Fruit fly (Drosophila melanogaster) whole organism: ENCODE data around the gene CG15539.

Experiments used
- CG8478 ChIP-seq: fragments of >200 bp; optimal IDR thresholded peaks from 2 replicates; lab custom pipeline; 2018; ENCODE audit warnings: inconsistent platforms
- Dll ChIP-seq: fragments of >200 bp; optimal IDR thresholded peaks from 2 replicates; lab custom pipeline; 2017
- EcR ChIP-seq, 2 experiments: fragments of >200 bp; optimal IDR thresholded peaks; 2 replicates each; lab custom pipeline; 2017; ENCODE audit warnings: missing biosample characterization in 2 of 2, missing genetic modification characterization in 2 of 2, missing genetic modification reagents in 2 of 2
- pan ChIP-seq: fragments of >200 bp; optimal IDR thresholded peaks from 2 replicates; lab custom pipeline; 2017
- psq ChIP-seq: fragments of >200 bp; optimal IDR thresholded peaks from 2 replicates; lab custom pipeline; 2017
- usp ChIP-seq: fragments of >200 bp; optimal IDR thresholded peaks from 2 replicates; lab custom pipeline; 2017; ENCODE audit warnings: missing biosample characterization, missing genetic modification characterization, mixed read lengths

The CG15539 gene

DNA sequence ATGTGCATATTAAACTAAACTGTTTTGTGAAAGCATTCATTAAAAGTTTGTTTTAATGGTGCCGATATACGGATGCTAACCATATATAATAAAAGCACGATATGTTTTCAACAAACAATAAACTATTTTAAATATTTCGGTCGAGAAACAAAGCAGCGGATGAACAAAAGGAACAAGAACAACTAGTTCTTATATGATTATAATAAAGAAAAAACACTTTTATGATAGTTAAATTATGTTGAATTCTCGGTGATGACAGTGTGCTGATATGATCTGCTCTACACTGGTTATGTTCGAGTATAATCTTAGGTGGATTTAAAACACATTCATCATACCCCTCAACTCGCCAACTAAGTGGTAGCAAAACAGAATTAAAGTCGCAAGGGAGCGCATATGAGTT lies 29.9 kb upstream of the CG15539 start:
- no peak for TF ChIP-seq Dll (lab: Kevin White, UChicago)
- peak; percentile 19 for TF ChIP-seq pan
- no peak for TF ChIP-seq psq (lab: Kevin White, UChicago)

DNA sequence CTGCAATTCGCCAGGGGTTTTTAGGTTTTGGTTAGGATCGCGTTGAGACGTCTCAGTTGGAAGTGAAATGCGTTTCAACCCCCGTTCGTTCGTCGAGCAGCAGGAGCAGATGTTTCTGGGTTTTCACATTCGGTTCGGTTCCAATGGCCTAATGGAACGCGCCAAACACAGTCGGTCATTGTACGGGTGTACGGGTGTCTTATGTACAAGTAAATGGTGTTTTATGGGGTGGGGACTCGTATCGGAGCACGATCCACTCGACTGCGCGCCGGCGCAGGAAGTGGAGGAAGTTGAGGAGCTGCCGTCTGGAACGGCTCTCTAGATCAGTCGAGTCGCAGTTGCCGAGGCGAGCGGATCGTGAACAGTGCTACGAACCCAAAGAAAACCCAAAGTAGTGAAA lies 29.4 kb upstream of the CG15539 start, which contains the start of gene spdo:
TSS of gene spdo (plus strand) at position 318 of the 400 bp plus-strand sequence.
- TF ChIP-seq EcR (GFP tag; optimal IDR thresholded peaks at IDR 0.05; lab: Kevin White, UChicago): no peak
- no peak for TF ChIP-seq usp (GFP tag; lab: Kevin White, UChicago)
- TF ChIP-seq pan: no peak
- TF ChIP-seq CG8478 (lab: Kevin White, UChicago): no peak

DNA sequence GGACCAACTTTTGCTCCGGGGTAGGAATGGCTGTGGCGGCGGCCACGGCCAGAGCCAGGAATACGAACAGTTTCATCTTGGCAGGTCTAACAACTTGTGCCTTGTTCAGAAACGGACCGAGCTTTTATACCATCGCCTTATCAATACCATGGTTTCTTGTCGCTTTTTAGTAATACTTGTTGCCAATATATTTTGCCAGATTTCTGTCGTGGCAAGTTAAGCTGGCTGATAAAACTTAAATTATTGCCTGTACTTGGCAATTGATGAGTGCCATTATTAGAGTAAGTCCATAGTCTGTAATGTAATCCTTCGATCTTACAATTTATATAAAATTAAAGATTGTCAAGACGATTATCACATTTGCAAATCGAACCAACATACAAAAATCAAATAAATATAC lies 18.0 kb upstream of the CG15539 start, which contains the start of gene Jon99Fii:
TSS of gene Jon99Fii (minus strand) at position 101 of the 400 bp plus-strand sequence.
- TF ChIP-seq Dll (lab: Kevin White, UChicago): no peak
- TF ChIP-seq psq (lab: Kevin White, UChicago): no peak
- TF ChIP-seq pan: no peak
- no peak for TF ChIP-seq CG8478 (lab: Kevin White, UChicago)
- no peak for TF ChIP-seq usp (GFP tag; lab: Kevin White, UChicago)
- TF ChIP-seq EcR (GFP tag; optimal IDR thresholded peaks at IDR 0.05; lab: Kevin White, UChicago): no peak

DNA sequence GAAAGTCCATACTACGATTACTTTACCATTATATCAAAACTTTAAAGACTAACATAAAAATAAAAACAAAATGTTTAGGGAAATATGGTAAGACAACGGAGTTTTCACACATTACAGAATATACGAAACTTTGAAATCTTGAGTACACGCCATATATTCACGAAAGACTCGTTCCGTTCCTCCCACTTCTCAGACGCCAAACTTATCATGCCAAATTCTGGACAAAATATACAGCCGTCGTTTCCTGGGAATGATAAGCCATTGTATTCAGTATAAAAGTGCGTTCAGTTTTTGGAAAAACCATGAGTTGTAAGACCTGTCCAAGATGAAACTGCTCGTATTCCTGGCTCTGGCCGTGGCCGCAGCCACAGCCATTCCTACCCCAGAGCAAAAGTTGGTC lies 17.1 kb upstream of the CG15539 start, which contains the start of gene Jon99Fi:
TSS of gene Jon99Fi (plus strand) at position 301 of the 400 bp plus-strand sequence.
- no peak for TF ChIP-seq usp (GFP tag; lab: Kevin White, UChicago)
- TF ChIP-seq Dll (lab: Kevin White, UChicago): no peak
- no peak for TF ChIP-seq pan
- no peak for TF ChIP-seq psq (lab: Kevin White, UChicago)
- TF ChIP-seq CG8478 (lab: Kevin White, UChicago): no peak

DNA sequence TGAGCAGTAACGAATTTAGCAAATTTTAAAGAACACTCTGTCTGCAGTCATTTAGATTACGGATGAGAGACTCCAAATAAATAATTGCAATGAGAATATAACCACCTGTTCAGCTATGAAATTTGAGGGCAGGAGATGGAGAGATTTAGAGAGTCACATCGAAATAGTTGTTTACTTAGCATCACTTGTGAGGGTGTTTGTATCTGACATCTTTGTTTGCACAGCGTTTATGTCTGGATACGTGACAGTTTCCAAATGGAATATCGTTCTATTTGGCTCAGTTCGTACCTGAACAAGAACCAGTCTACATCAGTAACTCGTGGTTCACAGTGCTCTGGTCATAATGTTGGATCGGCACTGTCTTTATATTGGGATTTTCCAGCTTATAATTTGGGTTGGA lies 16.0 kb upstream of the CG15539 start, which contains the start of gene PH4alphaSG2:
TSS of gene PH4alphaSG2 (plus strand) at position 278 of the 400 bp plus-strand sequence.
- TF ChIP-seq pan (no peak), Dll (lab: Kevin White, UChicago) (no peak), psq (lab: Kevin White, UChicago) (no peak), CG8478 (lab: Kevin White, UChicago) (no peak), EcR (GFP tag; optimal IDR thresholded peaks at IDR 0.05; lab: Kevin White, UChicago) (no peak), usp (GFP tag; lab: Kevin White, UChicago) (no peak)

DNA sequence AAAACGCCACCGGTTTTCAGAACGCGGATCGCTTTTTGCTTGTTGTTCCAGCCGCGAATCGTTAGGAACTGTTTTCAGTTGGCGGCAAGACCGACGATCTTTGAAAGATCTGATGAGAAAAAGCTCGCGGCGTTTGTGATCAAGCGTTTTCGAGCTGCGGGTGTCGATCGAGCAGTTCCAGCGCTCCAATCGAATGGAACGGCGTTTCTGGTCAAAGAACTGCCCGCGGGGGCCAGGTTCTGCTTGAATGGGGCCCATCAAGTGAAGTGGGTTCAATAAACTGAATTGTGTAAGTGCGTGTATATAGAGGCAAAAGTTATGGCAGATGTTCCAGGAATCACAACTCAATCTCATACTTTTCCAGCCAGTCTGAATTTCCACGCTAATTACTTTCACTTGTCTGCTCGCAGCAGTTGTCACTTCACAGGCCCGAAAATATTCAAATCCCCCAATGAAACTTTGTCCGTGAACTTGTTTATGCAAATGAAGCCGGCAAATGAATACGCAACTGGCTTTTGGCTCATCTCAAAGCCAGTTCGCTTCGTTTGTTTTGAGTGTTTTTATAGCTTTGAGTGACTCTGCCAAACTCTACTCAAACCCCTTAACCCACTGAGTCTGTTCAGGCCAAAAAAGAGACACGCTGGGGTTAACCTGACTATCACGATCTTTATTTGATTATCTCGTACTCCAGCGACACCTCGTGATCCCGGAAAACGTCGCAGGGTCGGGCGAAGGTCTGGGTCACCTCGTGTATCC lies 9.5 kb upstream of the CG15539 start, which contains the start of gene PH4alphaMP:
TSS of gene PH4alphaMP (minus strand) at position 51 of the 756 bp plus-strand sequence.
- TF ChIP-seq Dll (lab: Kevin White, UChicago) (no peak), EcR (GFP tag; optimal IDR thresholded peaks at IDR 0.05; lab: Kevin White, UChicago) (peak in 1 of 2 experiments; percentile 41)

DNA sequence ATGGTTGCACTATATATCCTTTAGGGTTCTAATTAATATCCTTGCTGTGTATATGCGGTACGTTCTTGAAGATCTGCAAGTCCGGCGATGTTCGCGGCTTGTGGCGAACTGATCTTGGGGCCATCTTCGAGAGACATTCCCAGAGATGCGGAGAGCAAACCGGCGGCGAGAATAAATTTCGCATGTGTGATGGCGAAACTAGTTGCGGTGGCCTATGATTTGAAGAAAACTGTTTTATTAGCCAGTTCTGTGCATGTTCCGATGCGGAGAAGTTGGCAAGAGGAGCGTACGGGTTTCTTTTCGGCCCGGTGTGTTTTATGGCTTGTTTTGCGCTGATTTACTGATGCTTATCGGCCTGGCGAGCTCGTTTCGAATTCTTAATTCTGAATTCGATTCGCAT lies 5.6 kb upstream of the CG15539 start, which contains the start of gene PH4alphaNE1:
TSS of gene PH4alphaNE1 (minus strand) at position 101 of the 400 bp plus-strand sequence.
- TF ChIP-seq psq (lab: Kevin White, UChicago) (no peak), Dll (lab: Kevin White, UChicago) (no peak), pan (no peak), usp (GFP tag; lab: Kevin White, UChicago) (no peak), CG8478 (lab: Kevin White, UChicago) (no peak), EcR (GFP tag; optimal IDR thresholded peaks at IDR 0.05; lab: Kevin White, UChicago) (no peak)

DNA sequence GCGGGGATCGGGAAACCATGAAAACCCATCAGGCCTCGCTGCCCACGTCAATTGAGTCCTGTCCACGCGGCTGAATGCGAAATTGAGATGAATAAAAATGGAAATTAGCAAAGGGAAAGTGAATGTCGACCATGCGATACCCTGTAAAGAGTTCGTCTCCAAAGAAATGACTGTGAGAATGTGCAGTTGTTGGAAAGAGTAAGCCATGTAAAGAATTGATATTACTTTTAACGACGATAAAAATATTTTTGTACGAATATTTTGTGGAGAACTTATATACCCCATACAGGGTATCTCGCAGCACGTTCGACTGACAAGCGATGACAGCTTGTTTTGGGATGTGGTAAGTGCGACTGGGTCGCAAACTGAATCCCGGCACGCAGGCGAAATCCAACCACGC lies 4.6 kb upstream of the CG15539 start:
- TF ChIP-seq pan: peak; percentile 69
- TF ChIP-seq Dll (lab: Kevin White, UChicago): no peak

DNA sequence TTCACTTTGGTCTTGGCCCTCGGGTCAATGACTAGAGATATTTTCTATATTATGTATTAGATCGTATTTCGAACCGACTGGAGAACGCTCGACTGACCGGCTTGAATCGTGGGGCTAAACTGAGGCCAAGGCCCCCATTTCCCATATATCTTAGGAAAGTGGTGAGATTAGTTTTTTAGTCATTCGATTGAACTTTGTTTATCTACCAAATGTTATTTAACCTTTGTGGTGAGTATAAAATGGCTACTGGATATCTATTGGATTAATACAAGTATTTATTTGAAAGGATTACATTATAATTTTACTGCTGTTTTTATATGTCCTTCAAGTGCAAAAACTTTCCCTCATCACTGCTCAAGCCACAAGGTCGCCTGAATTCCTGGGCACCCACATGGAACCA lies 2.4 kb upstream of the CG15539 start, which contains the start of gene CG31371:
TSS of gene CG31371 (minus strand) at position 101 of the 400 bp plus-strand sequence.
- TF ChIP-seq pan (no peak), usp (GFP tag; lab: Kevin White, UChicago) (no peak), CG8478 (lab: Kevin White, UChicago) (no peak), psq (lab: Kevin White, UChicago) (no peak), Dll (lab: Kevin White, UChicago) (no peak)

DNA sequence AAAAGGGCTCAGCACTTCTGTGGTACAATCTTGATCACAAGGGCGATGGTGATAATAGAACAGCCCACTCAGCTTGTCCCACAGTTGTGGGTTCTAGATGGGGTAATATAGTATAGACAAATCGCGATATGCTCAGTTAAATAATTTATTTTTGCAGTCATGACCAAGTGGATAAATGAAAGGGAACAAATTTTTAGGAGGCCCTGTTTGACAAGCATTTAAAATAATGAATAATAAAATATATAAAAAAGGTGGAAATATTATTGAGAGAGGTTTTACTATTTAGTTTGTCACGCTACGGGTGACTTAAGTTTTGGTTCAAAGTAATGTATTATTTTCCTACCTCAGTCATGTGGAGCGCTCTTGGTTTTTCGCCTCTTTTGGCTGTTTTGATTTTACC lies 1.9 kb downstream of the CG15539 start, which contains the start of gene CG34041:
TSS of gene CG34041 (plus strand) at position 301 of the 400 bp plus-strand sequence.
- no peak for TF ChIP-seq EcR (GFP tag; optimal IDR thresholded peaks at IDR 0.05; lab: Kevin White, UChicago)
- no peak for TF ChIP-seq Dll (lab: Kevin White, UChicago)
- no peak for TF ChIP-seq usp (GFP tag; lab: Kevin White, UChicago)
- no peak for TF ChIP-seq CG8478 (lab: Kevin White, UChicago)
- TF ChIP-seq pan: no peak
- no peak for TF ChIP-seq psq (lab: Kevin White, UChicago)

DNA sequence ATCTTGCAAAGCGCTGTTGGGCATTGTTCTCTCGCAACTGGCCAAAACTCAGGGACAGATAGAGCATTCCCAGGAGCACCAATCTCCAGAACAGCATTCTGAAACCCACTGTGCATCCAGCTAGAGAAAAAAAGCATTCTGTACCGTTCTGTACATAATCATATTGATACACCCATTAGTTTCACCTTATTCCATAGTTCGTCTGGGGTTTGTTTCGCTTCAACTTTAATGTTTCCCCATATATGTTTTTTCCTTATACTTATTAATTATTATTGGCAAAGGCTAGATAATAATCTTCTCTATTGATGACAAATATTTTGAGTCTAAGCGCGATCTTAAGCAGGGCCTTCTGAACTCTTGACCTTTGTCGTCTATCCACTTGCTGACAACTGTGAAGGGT lies 6.3 kb downstream of the CG15539 start, which contains the start of gene PH4alphaNE2:
TSS of gene PH4alphaNE2 (minus strand) at position 101 of the 400 bp plus-strand sequence.
- no peak for TF ChIP-seq usp (GFP tag; lab: Kevin White, UChicago)

DNA sequence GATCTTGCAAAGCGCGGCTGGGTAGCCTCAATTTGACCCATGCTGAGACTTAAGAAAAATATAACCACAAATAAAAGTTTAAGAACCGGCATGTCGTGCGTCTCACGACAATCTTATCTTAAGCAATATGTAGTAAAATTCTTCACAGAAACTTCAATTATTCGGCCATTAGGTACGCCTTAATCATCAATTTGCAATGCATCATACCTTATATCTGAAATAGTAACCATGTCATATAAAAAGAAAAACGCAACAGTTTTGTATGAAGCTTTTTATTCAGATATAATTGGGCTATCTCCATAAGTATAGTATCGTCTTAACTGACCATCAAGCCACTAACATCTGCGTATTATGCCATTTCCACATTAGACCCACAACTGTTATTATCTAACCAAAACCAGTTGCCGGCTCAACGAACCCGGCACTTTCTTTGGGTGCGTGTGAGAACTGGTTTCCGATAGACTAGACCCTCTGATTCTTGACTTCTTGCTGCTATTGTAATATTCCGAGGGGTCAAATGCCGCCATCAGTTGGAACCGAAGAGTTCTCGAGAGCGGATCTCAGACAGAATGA lies 8.6 kb downstream of the CG15539 start, which contains the start of the genes CG31524 and CG9698:
TSS of gene CG31524 (minus strand) at position 101 of the 573 bp plus-strand sequence.
TSS of gene CG9698 (plus strand) at position 523 of the 573 bp plus-strand sequence.
- peak in 1 of 2 experiments; percentile 18 for TF ChIP-seq EcR (GFP tag; optimal IDR thresholded peaks at IDR 0.05; lab: Kevin White, UChicago)
- no peak for TF ChIP-seq CG8478 (lab: Kevin White, UChicago)
